Worm (Caenorhabditis elegans): Measurements from ENCODE around the gene ttbk-6.

ttbk-6 gene

ce11 chrIII:5092345-5092744, 17.8 kb downstream of the ttbk-6 start:
- TF ChIP-seq chd-7 (tag; optimal IDR thresholded peaks at IDR 0.05) (no peak), Y79H2A.3 (GFP tag; conservative IDR thresholded peaks at IDR 0.05) (no peak), fkh-3 (tag; optimal IDR thresholded peaks at IDR 0.05) (no peak), ztf-18 (tag; optimal IDR thresholded peaks at IDR 0.05) (no peak), ztf-26 (tag; optimal IDR thresholded peaks at IDR 0.05) (no peak), F52B5.7 (tag; optimal IDR thresholded peaks at IDR 0.05) (no peak), him-1 (tag; optimal IDR thresholded peaks at IDR 0.05) (no peak), tbx-9 (tag; optimal IDR thresholded peaks at IDR 0.05; ENCODE audit: borderline replicate concordance) (no peak), Y95B8A.8 (GFP tag; IDR thresholded peaks at IDR 0.05) (no peak), ceh-100 (GFP tag; IDR thresholded peaks at IDR 0.05) (no peak), nhr-27 (tag; optimal IDR thresholded peaks at IDR 0.05) (no peak), hmg-20 (GFP tag; IDR thresholded peaks at IDR 0.05) (no peak), ceh-58 (GFP tag; IDR thresholded peaks at IDR 0.05) (no peak), madf-8 (GFP tag; conservative IDR thresholded peaks at IDR 0.05) (no peak), T26A5.8 (tag; optimal IDR thresholded peaks at IDR 0.05) (no peak), snpc-4 (GFP tag; optimal IDR thresholded peaks at IDR 0.05) (no peak), snpc-4 (tag; optimal IDR thresholded peaks at IDR 0.05) (no peak), gei-17 (GFP tag; optimal IDR thresholded peaks at IDR 0.05) (no peak), pbrm-1 (GFP tag; IDR thresholded peaks at IDR 0.05) (no peak)

ce11 chrIII:5094506-5094905, 20.0 kb downstream of the ttbk-6 start, which contains the start of gene F54D8.10:
F54D8.10 (plus strand) TSS chrIII:5094806.
- no peak for TF ChIP-seq F52B5.7 (tag; optimal IDR thresholded peaks at IDR 0.05)

DNA sequence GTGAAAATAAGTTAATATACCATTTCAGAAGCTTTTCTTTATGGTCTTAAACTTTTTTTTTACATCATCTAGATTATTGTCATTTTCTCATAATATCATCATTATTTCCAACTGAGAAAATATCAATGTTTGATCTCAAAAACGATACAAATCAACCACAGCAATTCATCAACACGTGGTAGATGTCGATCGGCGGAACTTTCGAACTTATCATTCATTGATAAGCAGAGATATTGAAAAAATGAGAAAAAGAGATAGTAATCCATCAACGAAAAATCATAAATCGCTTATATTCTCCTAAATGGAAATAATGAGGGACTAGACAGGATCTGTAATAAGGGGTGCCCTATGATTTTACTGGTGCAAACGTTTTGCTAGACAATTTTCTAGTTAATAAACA, 22.2 kb downstream of the ttbk-6 start:
- TF ChIP-seq ekl-4 (GFP tag; IDR thresholded peaks at IDR 0.05) (no peak), snpc-1.3 (tag; optimal IDR thresholded peaks at IDR 0.05; ENCODE audit: insufficient read depth) (no peak), unc-130 (GFP tag; optimal IDR thresholded peaks at IDR 0.05) (no peak), B0019.2 (GFP tag; conservative IDR thresholded peaks at IDR 0.05) (no peak), ztf-22 (GFP tag; optimal IDR thresholded peaks at IDR 0.05) (no peak), T07F8.4 (tag; optimal IDR thresholded peaks at IDR 0.05) (no peak), mxl-1 (tag; optimal IDR thresholded peaks at IDR 0.05) (no peak), zim-3 (tag; optimal IDR thresholded peaks at IDR 0.05) (no peak), sptf-2 (GFP tag; optimal IDR thresholded peaks at IDR 0.05) (no peak), Y53F4B.3 (GFP tag; IDR thresholded peaks at IDR 0.05) (no peak), die-1 (tag; optimal IDR thresholded peaks at IDR 0.05) (no peak), sdz-38 (tag; optimal IDR thresholded peaks at IDR 0.05) (no peak), lin-40 (tag; optimal IDR thresholded peaks at IDR 0.05) (no peak), efl-1 (GFP tag; optimal IDR thresholded peaks at IDR 0.05) (no peak), snpc-3.4 (tag; optimal IDR thresholded peaks at IDR 0.05) (no peak), dpff-1 (tag; optimal IDR thresholded peaks at IDR 0.05) (no peak)

- TF ChIP-seq ztf-22 (GFP tag; optimal IDR thresholded peaks at IDR 0.05): no peak
- peak; percentile 74 for TF ChIP-seq madf-6 (GFP tag; IDR thresholded peaks at IDR 0.05)
- peak; percentile 48; the same call in 1 of the 2 replicates for TF ChIP-seq madf-8 (GFP tag; conservative IDR thresholded peaks at IDR 0.05)
- TF ChIP-seq aptf-2 (GFP tag; conservative IDR thresholded peaks at IDR 0.05): no peak
- peak; percentile 57 for TF ChIP-seq efl-1 (GFP tag; optimal IDR thresholded peaks at IDR 0.05)
- no peak for TF ChIP-seq ets-4 (GFP tag; optimal IDR thresholded peaks at IDR 0.05)
These were observed 24.3 kb downstream of the ttbk-6 start for ce11 chrIII:5098740-5099276.
